Fruit fly (Drosophila melanogaster) whole organism, pupa: ENCODE results near the gene CG13306.

Experiments used
- CG12605 ChIP-seq: fragments of 200-800 bp; sonication (Bioruptor generic); IDR thresholded peaks from 2 replicates; pipeline ENCODE4 v1.3.6; 2022; ENCODE audit warnings: missing biosample characterization, missing genetic modification characterization
- CG13204 ChIP-seq: fragments of 200-800 bp; sonication (Bioruptor generic); optimal IDR thresholded peaks from 2 replicates; lab custom pipeline; 2018; ENCODE audit warnings: missing biosample characterization, mild to moderate bottlenecking, missing genetic modification characterization, moderate library complexity
- CG32121 ChIP-seq: fragments of 200-800 bp; sonication (Bioruptor generic); IDR thresholded peaks from 2 replicates; pipeline ENCODE4 v1.3.6; 2022; ENCODE audit warnings: missing biosample characterization, missing genetic modification characterization
- CG4496 ChIP-seq: fragments of 200-800 bp; sonication (Bioruptor generic); IDR thresholded peaks from 3 replicates; pipeline ENCODE4 v1.3.6; 2022; ENCODE audit warnings: missing biosample characterization, missing genetic modification characterization
- CG8159 ChIP-seq: fragments of 200-800 bp; sonication (Bioruptor generic); optimal IDR thresholded peaks from 3 replicates; lab custom pipeline; 2018; ENCODE audit warnings: missing biosample characterization, mild to moderate bottlenecking, missing genetic modification characterization, moderate library complexity
- CG8301 ChIP-seq: fragments of 200-800 bp; sonication (Bioruptor generic); optimal IDR thresholded peaks from 2 replicates; lab custom pipeline; 2018; ENCODE audit warnings: missing biosample characterization, mild to moderate bottlenecking, missing genetic modification characterization
- Pif1A ChIP-seq: fragments of 200-800 bp; sonication (Bioruptor generic); optimal IDR thresholded peaks from 3 replicates; lab custom pipeline; 2016; ENCODE audit warnings: missing biosample characterization, missing genetic modification characterization
- Snoo ChIP-seq: fragments of 200-800 bp; sonication (Bioruptor generic); optimal IDR thresholded peaks from 3 replicates; lab custom pipeline; 2017; ENCODE audit warnings: missing biosample characterization, mild to moderate bottlenecking, missing genetic modification characterization, inconsistent platforms
- gl ChIP-seq: fragments of 200-800 bp; sonication (Bioruptor generic); optimal IDR thresholded peaks from 2 replicates; lab custom pipeline; 2018; ENCODE audit warnings: missing biosample characterization, mild to moderate bottlenecking, missing genetic modification characterization
- rn ChIP-seq: fragments of 200-800 bp; sonication (Bioruptor generic); IDR thresholded peaks from 2 replicates; pipeline ENCODE4 v1.3.6; 2022; ENCODE audit warnings: missing biosample characterization, missing genetic modification characterization

DNA sequence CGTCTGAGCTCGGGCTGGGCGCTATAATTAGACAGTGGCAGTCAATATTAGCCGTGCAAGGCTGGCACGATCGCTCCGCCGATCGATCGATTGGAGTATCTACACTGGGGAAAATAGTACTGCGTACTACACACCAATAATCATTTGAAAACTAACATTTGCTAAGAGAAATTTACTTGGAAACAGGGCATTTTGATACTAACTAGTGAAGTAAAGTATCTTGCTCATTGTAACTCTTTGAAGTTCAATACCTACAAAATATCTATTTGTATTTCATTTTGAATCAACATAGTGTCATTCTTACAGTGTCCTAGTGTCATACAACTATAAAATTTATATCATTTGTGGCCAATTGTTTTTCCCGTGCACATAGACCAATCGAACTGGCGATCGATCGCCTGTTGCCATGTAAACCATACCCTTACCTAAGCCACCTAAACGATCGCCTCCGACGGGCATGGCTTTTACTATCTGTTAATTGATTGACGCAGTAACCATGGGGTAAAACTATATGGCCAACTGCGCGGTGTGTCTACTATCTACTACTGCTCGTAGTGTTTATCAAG lies 48.8 kb downstream of the CG13306 start:
- TF ChIP-seq CG12605 = no peak
- TF ChIP-seq CG13204 = no peak
- TF ChIP-seq CG8159 (tag; lab: Kevin White, UChicago) = peak; percentile 76
- TF ChIP-seq gl (tag; lab: Kevin White, UChicago) = peak; percentile 20
- TF ChIP-seq CG32121 (GFP tag; lab: Robert Waterston, UW) = peak; percentile 64; the same call in 1 of the 2 replicates
- TF ChIP-seq CG4496 (GFP tag; lab: Robert Waterston, UW) = peak; percentile 59
- peak; percentile 60 for TF ChIP-seq CG8301
- TF ChIP-seq Pif1A (GFP tag; lab: Kevin White, UChicago) = peak; percentile 44
- TF ChIP-seq Snoo (tag; lab: Kevin White, UChicago) = peak; percentile 18
- TF ChIP-seq rn (GFP tag; lab: Robert Waterston, UW) = peak; percentile 22; the same call in 1 of the 2 replicates
